Fruit fly (Drosophila melanogaster) whole organism, prepupa: Measurements from ENCODE around the gene CG14930.

ENCODE experiments used
- CG10631 ChIP-seq: fragments of 200-800 bp; sonication (Bioruptor generic); optimal IDR thresholded peaks from 2 replicates; lab custom pipeline; 2016; ENCODE audit warnings: missing biosample characterization, missing genetic modification characterization
- CG11762 ChIP-seq: fragments of 200-800 bp; sonication (Bioruptor generic); optimal IDR thresholded peaks from 3 replicates; lab custom pipeline; 2016; ENCODE audit warnings: missing biosample characterization, missing genetic modification characterization; ENCODE audit not compliant: insufficient read depth
- CG15336 ChIP-seq: fragments of 200-800 bp; sonication (Bioruptor generic); IDR thresholded peaks from 2 replicates; pipeline ENCODE4 v1.3.6; 2022; ENCODE audit warnings: missing biosample characterization, missing genetic modification characterization
- Ets96B ChIP-seq: fragments of 200-800 bp; optimal IDR thresholded peaks from 2 replicates; lab custom pipeline; 2019; ENCODE audit warnings: missing biosample characterization, mild to moderate bottlenecking, missing genetic modification characterization, moderate library complexity
- Lpt ChIP-seq: fragments of 200-800 bp; sonication (Bioruptor generic); optimal IDR thresholded peaks from 3 replicates; lab custom pipeline; 2016; ENCODE audit warnings: missing biosample characterization, missing genetic modification characterization
- acj6 ChIP-seq: fragments of 200-800 bp; sonication (Bioruptor generic); optimal IDR thresholded peaks from 3 replicates; lab custom pipeline; 2016; ENCODE audit warnings: missing biosample characterization, missing genetic modification characterization
- dac ChIP-seq: fragments of 200-800 bp; sonication (Bioruptor generic); optimal IDR thresholded peaks from 2 replicates; lab custom pipeline; 2017; ENCODE audit warnings: missing biosample characterization, mild to moderate bottlenecking, missing genetic modification characterization
- dsx ChIP-seq: fragments of 200-800 bp; optimal IDR thresholded peaks from 3 replicates; lab custom pipeline; 2019; ENCODE audit warnings: missing biosample characterization, mild to moderate bottlenecking, missing genetic modification characterization, moderate library complexity; ENCODE audit not compliant: poor library complexity, severe bottlenecking
- salr ChIP-seq, 2 experiments: fragments of 200-800 bp; sonication (Bioruptor generic); optimal IDR thresholded peaks; 3 replicates each; lab custom pipeline; 2016 to 2018; ENCODE audit warnings: missing biosample characterization in 2 of 2, missing genetic modification characterization in 2 of 2, mild to moderate bottlenecking in 1 of 2

dm6 chr2L:11553825-11554224 is 32.7 kb upstream of the CG14930 start:
- no peak for TF ChIP-seq salr (GFP tag; optimal IDR thresholded peaks at IDR 0.05; lab: Kevin White, UChicago)
- no peak for TF ChIP-seq acj6 (GFP tag; lab: Kevin White, UChicago)
- no peak for TF ChIP-seq CG15336 (GFP tag; lab: Robert Waterston, UW)
- no peak for TF ChIP-seq CG10631 (GFP tag; lab: Kevin White, UChicago)
- TF ChIP-seq dsx (GFP tag; lab: Kevin White, UChicago) = no peak
- no peak for TF ChIP-seq CG11762 (GFP tag; lab: Kevin White, UChicago)
- no peak for TF ChIP-seq Ets96B
- no peak for TF ChIP-seq dac (GFP tag; lab: Kevin White, UChicago)
- no peak for TF ChIP-seq Lpt (GFP tag; lab: Kevin White, UChicago)
